Fruit fly (Drosophila melanogaster): ENCODE data around the gene CG13667.

Gene CG13667

dm6 chr3L:8456472-8457049 lies 51.3 kb downstream of the CG13667 start:
- no peak for TF ChIP-seq usp (GFP tag; optimal IDR thresholded peaks at IDR 0.05)
- TF ChIP-seq Dfd (GFP tag; optimal IDR thresholded peaks at IDR 0.05) = peak; percentile 67

Measured in whole organism, wandering third instar larva.